Fruit fly (Drosophila melanogaster) whole organism, pupa: Measurements from ENCODE around the gene CG18480.

Experiments used
- CG13204 ChIP-seq: fragments of 200-800 bp; sonication (Bioruptor generic); optimal IDR thresholded peaks from 2 replicates; lab custom pipeline; 2018; ENCODE audit warnings: missing biosample characterization, mild to moderate bottlenecking, missing genetic modification characterization, moderate library complexity
- CG15710 ChIP-seq: fragments of 200-800 bp; sonication (Bioruptor generic); optimal IDR thresholded peaks from 2 replicates; lab custom pipeline; 2018; ENCODE audit warnings: missing biosample characterization, mild to moderate bottlenecking, missing genetic modification characterization, moderate library complexity
- CG8159 ChIP-seq: fragments of 200-800 bp; sonication (Bioruptor generic); optimal IDR thresholded peaks from 3 replicates; lab custom pipeline; 2018; ENCODE audit warnings: missing biosample characterization, mild to moderate bottlenecking, missing genetic modification characterization, moderate library complexity
- CG8301 ChIP-seq: fragments of 200-800 bp; sonication (Bioruptor generic); optimal IDR thresholded peaks from 2 replicates; lab custom pipeline; 2018; ENCODE audit warnings: missing biosample characterization, mild to moderate bottlenecking, missing genetic modification characterization
- CG9948 ChIP-seq: fragments of 200-800 bp; sonication (Bioruptor generic); optimal IDR thresholded peaks from 2 replicates; lab custom pipeline; 2018; ENCODE audit warnings: missing biosample characterization, mild to moderate bottlenecking, missing genetic modification characterization, moderate library complexity
- Ets98B ChIP-seq: fragments of 200-800 bp; sonication (Bioruptor generic); IDR thresholded peaks from 2 replicates; pipeline ENCODE4 v1.3.6; 2022; ENCODE audit warnings: missing biosample characterization, missing genetic modification characterization
- Pif1B ChIP-seq: fragments of 200-800 bp; sonication (Bioruptor generic); optimal IDR thresholded peaks from 3 replicates; lab custom pipeline; 2016; ENCODE audit warnings: missing biosample characterization, missing genetic modification characterization
- gl ChIP-seq: fragments of 200-800 bp; sonication (Bioruptor generic); optimal IDR thresholded peaks from 2 replicates; lab custom pipeline; 2018; ENCODE audit warnings: missing biosample characterization, mild to moderate bottlenecking, missing genetic modification characterization

DNA sequence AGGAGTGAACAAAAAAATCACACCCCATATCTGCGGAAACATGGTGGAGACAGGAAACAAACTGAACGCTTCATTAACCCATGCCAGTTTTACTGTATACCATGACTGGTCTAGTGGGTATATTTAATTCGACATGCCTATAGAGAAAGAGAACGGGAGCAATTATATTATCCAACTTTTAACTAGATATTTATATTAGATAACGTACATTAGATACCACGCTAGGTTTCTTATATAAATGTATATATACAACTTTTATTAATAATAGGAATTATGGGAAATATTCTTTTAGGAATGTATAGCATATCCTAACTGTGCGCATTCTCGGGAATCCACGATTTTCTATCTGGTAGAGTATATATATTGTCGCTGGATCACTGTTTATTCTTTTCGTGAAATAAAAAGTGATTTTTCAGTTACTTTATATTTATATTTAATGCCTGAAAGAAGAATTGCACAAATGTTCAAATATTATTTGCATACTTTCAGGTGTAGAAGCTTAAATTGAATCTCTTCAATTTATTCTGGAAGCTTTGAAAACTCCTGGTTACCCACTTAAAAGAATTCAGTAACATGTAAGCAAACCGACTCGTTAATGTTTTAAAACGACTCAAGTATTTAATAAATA lies 16.4 kb upstream of the CG18480 start, which contains the start of gene Semp1:
- TF ChIP-seq Ets98B, result no peak
- TF ChIP-seq Pif1B (GFP tag; lab: Kevin White, UChicago), result no peak
- TF ChIP-seq CG8159 (tag; lab: Kevin White, UChicago), result no peak
- no peak for TF ChIP-seq CG9948 (tag; lab: Kevin White, UChicago)
- TF ChIP-seq gl (tag; lab: Kevin White, UChicago), result no peak
- no peak for TF ChIP-seq CG8301 (tag; lab: Kevin White, UChicago)
- TF ChIP-seq CG13204, result no peak
- no peak for TF ChIP-seq CG15710 (tag; lab: Kevin White, UChicago)
